Fruit fly (Drosophila melanogaster): Measurements from ENCODE around the gene PNKP.

- no peak for TF ChIP-seq usp (GFP tag; optimal IDR thresholded peaks at IDR 0.05)
- TF ChIP-seq pan (optimal IDR thresholded peaks at IDR 0.05), result no peak
Measured at dm6 chr3R:8317215-8317614, 26.1 kb downstream of the PNKP start, which contains the start of gene Ctr1B.

Measured in whole organism.